Fruit fly (Drosophila melanogaster) whole organism, embryonic: ENCODE results near the gene Hip1.

Source experiments
- Blimp-1 ChIP-seq: fragments of 200-800 bp; sonication (Bioruptor generic); optimal IDR thresholded peaks from 3 replicates; lab custom pipeline; 2018; ENCODE audit warnings: missing biosample characterization, missing genetic modification characterization, mild to moderate bottlenecking, moderate library complexity, missing genetic modification reagents
- CG10366 ChIP-seq: fragments of 200-800 bp; sonication (Bioruptor generic); IDR thresholded peaks from 2 replicates; pipeline ENCODE4 v1.3.6; 2022; ENCODE audit warnings: missing biosample characterization, missing genetic modification characterization
- CG10654 ChIP-seq: fragments of 200-800 bp; sonication (Bioruptor generic); optimal IDR thresholded peaks from 2 replicates; lab custom pipeline; 2016; ENCODE audit warnings: missing biosample characterization, missing genetic modification characterization
- CG11696 ChIP-seq: fragments of 200-800 bp; sonication (Bioruptor generic); IDR thresholded peaks from 2 replicates; pipeline ENCODE4 v1.3.6; 2022; ENCODE audit warnings: missing biosample characterization, missing genetic modification characterization
- CG12299 ChIP-seq: fragments of 200-800 bp; sonication (Bioruptor generic); optimal IDR thresholded peaks from 2 replicates; lab custom pipeline; 2018; ENCODE audit warnings: missing biosample characterization, mild to moderate bottlenecking, missing genetic modification characterization
- CG13775 ChIP-seq: fragments of 200-800 bp; sonication (Bioruptor generic); optimal IDR thresholded peaks from 3 replicates; lab custom pipeline; 2017; ENCODE audit warnings: missing biosample characterization, mild to moderate bottlenecking, missing genetic modification characterization
- CG14441 ChIP-seq: fragments of 200-800 bp; sonication (Bioruptor generic); IDR thresholded peaks from 2 replicates; pipeline ENCODE4 v1.3.6; 2022; ENCODE audit warnings: missing biosample characterization, missing genetic modification characterization
- CG1602 ChIP-seq: fragments of 200-800 bp; sonication (Bioruptor generic); optimal IDR thresholded peaks from 3 replicates; lab custom pipeline; 2016; ENCODE audit warnings: missing biosample characterization, missing genetic modification characterization
- CG17568 ChIP-seq: fragments of 200-800 bp; sonication (Bioruptor generic); optimal IDR thresholded peaks from 2 replicates; lab custom pipeline; 2018; ENCODE audit warnings: missing biosample characterization, mild to moderate bottlenecking, missing genetic modification characterization, moderate library complexity
- CG18262 ChIP-seq: fragments of 200-800 bp; optimal IDR thresholded peaks from 3 replicates; lab custom pipeline; 2019; ENCODE audit warnings: missing biosample characterization, mild to moderate bottlenecking, missing genetic modification characterization, moderate library complexity
- CG18476 ChIP-seq: fragments of 200-800 bp; sonication (Bioruptor generic); optimal IDR thresholded peaks from 2 replicates; lab custom pipeline; 2016; ENCODE audit warnings: missing biosample characterization, mild to moderate bottlenecking, missing genetic modification characterization
- CG2199 ChIP-seq: fragments of 200-800 bp; sonication (Bioruptor generic); IDR thresholded peaks from 3 replicates; pipeline ENCODE4 v1.3.6; 2022; ENCODE audit warnings: missing biosample characterization, missing genetic modification characterization
- CG32532 ChIP-seq: fragments of 200-800 bp; sonication (Bioruptor generic); IDR thresholded peaks from 2 replicates; pipeline ENCODE4 v1.3.6; 2022; ENCODE audit warnings: missing biosample characterization, missing genetic modification characterization
- CG34224 ChIP-seq: fragments of 200-800 bp; sonication (Bioruptor generic); IDR thresholded peaks from 3 replicates; pipeline ENCODE4 v1.3.6; 2022; ENCODE audit warnings: missing biosample characterization, missing genetic modification characterization; ENCODE audit not compliant: partially characterized antibody
- CG3847 ChIP-seq: fragments of 200-800 bp; sonication (Bioruptor generic); IDR thresholded peaks from 2 replicates; pipeline ENCODE4 v1.3.6; 2022; ENCODE audit warnings: missing biosample characterization, missing genetic modification characterization
- CG3995 ChIP-seq: fragments of 200-800 bp; sonication (Bioruptor generic); optimal IDR thresholded peaks from 3 replicates; lab custom pipeline; 2016; ENCODE audit warnings: missing biosample characterization, missing genetic modification characterization
- CG4424 ChIP-seq: fragments of 200-800 bp; sonication (Bioruptor generic); optimal IDR thresholded peaks from 3 replicates; lab custom pipeline; 2016; ENCODE audit warnings: missing biosample characterization, missing genetic modification characterization
- CG6683 ChIP-seq: fragments of 200-800 bp; sonication (Bioruptor generic); optimal IDR thresholded peaks from 2 replicates; lab custom pipeline; 2017; ENCODE audit warnings: missing biosample characterization, mild to moderate bottlenecking, missing genetic modification characterization, missing genetic modification reagents
- CG6791 ChIP-seq: fragments of 200-800 bp; sonication (Bioruptor generic); IDR thresholded peaks from 3 replicates; pipeline ENCODE4 v1.3.6; 2022; ENCODE audit warnings: missing biosample characterization, missing genetic modification characterization; ENCODE audit not compliant: partially characterized antibody
- CG8290 ChIP-seq, 3 experiments: fragments of 200-800 bp; sonication (Bioruptor generic); optimal IDR thresholded peaks; 2 replicates each; lab custom pipeline; 2016 to 2019; ENCODE audit warnings: missing biosample characterization in 3 of 3, missing genetic modification characterization in 3 of 3, mild to moderate bottlenecking in 2 of 3, moderate library complexity in 1 of 3
- CG9609 ChIP-seq: fragments of 200-800 bp; sonication (Bioruptor generic); optimal IDR thresholded peaks from 3 replicates; lab custom pipeline; 2016; ENCODE audit warnings: missing biosample characterization, missing genetic modification characterization
- CoRest ChIP-seq: fragments of 200-800 bp; sonication (Bioruptor generic); optimal IDR thresholded peaks from 3 replicates; lab custom pipeline; 2018; ENCODE audit warnings: missing biosample characterization, mild to moderate bottlenecking, missing genetic modification characterization, moderate library complexity
- CrebB ChIP-seq: fragments of 200-800 bp; sonication (Bioruptor generic); optimal IDR thresholded peaks from 3 replicates; lab custom pipeline; 2018; ENCODE audit warnings: missing biosample characterization, mild to moderate bottlenecking, missing genetic modification characterization
- D ChIP-seq, 2 experiments: fragments of 200-800 bp in 1 of 2; fragments of >200 bp in 1 of 2; sonication (Bioruptor generic) in 1 of 2; optimal IDR thresholded peaks; 2 replicates in 1 of 2; 3 replicates in 1 of 2; lab custom pipeline; 2017; ENCODE audit warnings: mild to moderate bottlenecking in 1 of 2, missing biosample characterization in 1 of 2, missing genetic modification characterization in 1 of 2, missing genetic modification reagents in 1 of 2
- Max ChIP-seq: fragments of 200-800 bp; sonication (Bioruptor generic); optimal IDR thresholded peaks from 2 replicates; lab custom pipeline; 2016; ENCODE audit warnings: missing biosample characterization, mild to moderate bottlenecking, missing genetic modification characterization
- Med ChIP-seq: fragments of 200-800 bp; sonication (Bioruptor generic); peaks from one replicate; lab custom pipeline; 2016; ENCODE audit warnings: missing biosample characterization, missing genetic modification characterization, mild to moderate bottlenecking, inconsistent platforms, moderate library complexity
- NC2β ChIP-seq: fragments of 200-800 bp; sonication (Bioruptor generic); optimal IDR thresholded peaks from 2 replicates; lab custom pipeline; 2016; ENCODE audit warnings: missing biosample characterization, missing genetic modification characterization
- Sox100B ChIP-seq: fragments of 200-800 bp; sonication (Bioruptor generic); optimal IDR thresholded peaks from 3 replicates; lab custom pipeline; 2018; ENCODE audit warnings: missing biosample characterization, mild to moderate bottlenecking, missing genetic modification characterization
- Sox102F ChIP-seq: fragments of 200-800 bp; sonication (Bioruptor generic); optimal IDR thresholded peaks from 2 replicates; lab custom pipeline; 2018; ENCODE audit warnings: missing biosample characterization, mild to moderate bottlenecking, missing genetic modification characterization, moderate library complexity
- Usf ChIP-seq: fragments of 200-800 bp; sonication (Bioruptor generic); optimal IDR thresholded peaks from 2 replicates; lab custom pipeline; 2017; ENCODE audit warnings: missing genotype, missing biosample characterization, missing genetic modification characterization
- Xrp1 ChIP-seq: fragments of 200-800 bp; sonication (Bioruptor generic); IDR thresholded peaks from 2 replicates; pipeline ENCODE4 v1.3.6; 2022; ENCODE audit warnings: missing biosample characterization, missing genetic modification characterization
- YL-1 ChIP-seq: fragments of 200-800 bp; sonication (Bioruptor generic); optimal IDR thresholded peaks from 3 replicates; lab custom pipeline; 2017; ENCODE audit warnings: missing biosample characterization, mild to moderate bottlenecking, missing genetic modification characterization
- ase ChIP-seq: fragments of 200-800 bp; sonication (Bioruptor generic); IDR thresholded peaks from 3 replicates; pipeline ENCODE4 v1.3.6; 2022; ENCODE audit warnings: missing biosample characterization, missing genetic modification characterization
- bab2 ChIP-seq: fragments of 200-800 bp; sonication (Bioruptor generic); optimal IDR thresholded peaks from 2 replicates; lab custom pipeline; 2016; ENCODE audit warnings: missing biosample characterization, missing genetic modification characterization
- bcd ChIP-seq: fragments of 200-800 bp; sonication (Bioruptor generic); optimal IDR thresholded peaks from 2 replicates; lab custom pipeline; 2017; ENCODE audit warnings: missing biosample characterization, mild to moderate bottlenecking, missing genetic modification characterization
- dmrt11E ChIP-seq: fragments of 200-800 bp; sonication (Bioruptor generic); optimal IDR thresholded peaks from 3 replicates; lab custom pipeline; 2018; ENCODE audit warnings: missing biosample characterization, mild to moderate bottlenecking, missing genetic modification characterization, moderate library complexity
- dpn ChIP-seq, 2 experiments: fragments of 200-800 bp; sonication (Bioruptor generic); optimal IDR thresholded peaks; 3 replicates each; lab custom pipeline; 2016; ENCODE audit warnings: missing biosample characterization in 2 of 2, missing genetic modification characterization in 2 of 2
- exex ChIP-seq: fragments of 200-800 bp; sonication (Bioruptor generic); optimal IDR thresholded peaks from 4 replicates; lab custom pipeline; 2018; ENCODE audit warnings: missing biosample characterization, mild to moderate bottlenecking, missing genetic modification characterization, moderate library complexity
- fd3F ChIP-seq: fragments of 200-800 bp; sonication (Bioruptor generic); optimal IDR thresholded peaks from 2 replicates; lab custom pipeline; 2018; ENCODE audit warnings: missing biosample characterization, mild to moderate bottlenecking, missing genetic modification characterization, moderate library complexity
- gcm2 ChIP-seq: fragments of 200-800 bp; sonication (Bioruptor generic); optimal IDR thresholded peaks from 2 replicates; lab custom pipeline; 2016; ENCODE audit warnings: missing biosample characterization, missing genetic modification characterization
- lilli ChIP-seq: fragments of 200-800 bp; sonication (Bioruptor generic); optimal IDR thresholded peaks from 3 replicates; lab custom pipeline; 2016; ENCODE audit warnings: missing biosample characterization, missing genetic modification characterization
- nerfin-1 ChIP-seq: fragments of 200-800 bp; sonication (Bioruptor generic); optimal IDR thresholded peaks from 3 replicates; lab custom pipeline; 2019; ENCODE audit warnings: missing biosample characterization, mild to moderate bottlenecking, missing genetic modification characterization, moderate library complexity
- nom ChIP-seq: fragments of 200-800 bp; sonication (Bioruptor generic); optimal IDR thresholded peaks from 2 replicates; lab custom pipeline; 2017; ENCODE audit warnings: missing biosample characterization, missing genetic modification characterization, mild to moderate bottlenecking, moderate library complexity, missing genetic modification reagents
- pan ChIP-seq, 4 experiments: fragments of >200 bp in 3 of 4; fragments of 200-800 bp in 1 of 4; sonication (Bioruptor generic) in 1 of 4; optimal IDR thresholded peaks in 3 of 4; IDR thresholded peaks in 1 of 4; 2 replicates each; pipeline versions ENCODE4 v1.3.6 to Lab custom; 2017 to 2022; ENCODE audit warnings: missing biosample characterization in 2 of 4, missing genetic modification characterization in 2 of 4, mixed read lengths in 1 of 4
- ranshi ChIP-seq: fragments of 200-800 bp; sonication (Bioruptor generic); IDR thresholded peaks from 2 replicates; pipeline ENCODE4 v1.3.6; 2022; ENCODE audit warnings: missing biosample characterization, missing genetic modification characterization
- tin ChIP-seq: fragments of 200-800 bp; sonication (Bioruptor generic); optimal IDR thresholded peaks from 3 replicates; lab custom pipeline; 2016; ENCODE audit warnings: missing biosample characterization, missing genetic modification characterization
- usp ChIP-seq: fragments of >200 bp; optimal IDR thresholded peaks from 2 replicates; lab custom pipeline; 2017; ENCODE audit warnings: missing biosample characterization, missing genetic modification characterization
- zfh2 ChIP-seq: fragments of 200-800 bp; sonication (Bioruptor generic); optimal IDR thresholded peaks from 2 replicates; lab custom pipeline; 2016; ENCODE audit warnings: missing biosample characterization, missing genetic modification characterization

Gene Hip1

DNA sequence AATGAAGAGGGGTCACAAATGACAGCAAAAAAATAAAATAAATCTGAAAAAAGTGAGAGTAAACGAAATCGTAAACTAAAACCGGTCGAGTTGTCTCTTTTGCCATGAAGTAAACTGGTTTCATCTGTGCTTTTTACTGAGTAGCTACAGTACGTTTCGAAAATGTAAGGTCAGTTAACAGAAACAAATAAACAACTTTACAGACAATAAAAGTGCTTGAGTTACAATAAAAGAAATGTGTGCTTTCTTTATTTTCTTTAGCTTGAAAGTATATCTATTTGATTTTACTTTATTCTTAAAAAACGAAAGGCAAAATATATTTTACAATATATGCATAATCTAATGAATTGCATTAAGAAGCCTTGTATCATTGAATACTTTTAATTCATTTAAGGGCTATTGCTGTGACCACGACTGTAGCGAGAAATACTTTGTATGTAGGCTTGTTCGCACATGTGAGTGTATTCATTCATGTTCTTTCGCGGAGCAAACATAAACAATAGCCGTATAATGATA is 19.6 kb upstream of the Hip1 start (continued):
- TF ChIP-seq CG18262 (tag; lab: Kevin White, UChicago), result peak; percentile 77
- TF ChIP-seq Usf (GFP tag; lab: Kevin White, UChicago), result peak; percentile 12
- peak; percentile 19 for TF ChIP-seq CG1602 (GFP tag; lab: Kevin White, UChicago)
- TF ChIP-seq CG18476 (GFP tag; lab: Kevin White, UChicago), result peak; percentile 10
- peak; percentile 47 for TF ChIP-seq CG3847 (GFP tag; lab: Robert Waterston, UW)
- no peak for TF ChIP-seq ase
- TF ChIP-seq CG2199 (GFP tag; lab: Robert Waterston, UW), result no peak
- peak; percentile 86 for TF ChIP-seq nom (GFP tag; lab: Kevin White, UChicago)
- peak; percentile 44 for TF ChIP-seq CG12299 (tag; lab: Kevin White, UChicago)
- peak; percentile 80 for TF ChIP-seq CoRest (tag; lab: Kevin White, UChicago)
- TF ChIP-seq CG17568 (GFP tag; lab: Kevin White, UChicago), result peak; percentile 53
- TF ChIP-seq usp, result no peak
- peak; percentile 39 for TF ChIP-seq fd3F (GFP tag; lab: Kevin White, UChicago)
- peak; percentile 0 for TF ChIP-seq CG9609 (GFP tag; lab: Kevin White, UChicago)
- TF ChIP-seq CG4424, result peak; percentile 58
- TF ChIP-seq Sox100B (GFP tag; lab: Kevin White, UChicago), result peak; percentile 74
- TF ChIP-seq pan (optimal IDR thresholded peaks at IDR 0.05; lab: Kevin White, UChicago), result no peak
- peak in 1 of 2 experiments; percentile 54 for TF ChIP-seq pan (GFP tag; optimal IDR thresholded peaks at IDR 0.05 in 1 of 2, IDR thresholded peaks at IDR 0.05 in 1 of 2)
- TF ChIP-seq Blimp-1 (GFP tag; lab: Kevin White, UChicago), result peak; percentile 96
- TF ChIP-seq CG13775 (GFP tag; lab: Kevin White, UChicago), result peak; percentile 39
- peak; percentile 50 for TF ChIP-seq CG8290 (GFP tag; optimal IDR thresholded peaks at IDR 0.05; lab: Kevin White, UChicago)
- TF ChIP-seq CG8290 (tag; optimal IDR thresholded peaks at IDR 0.05; lab: Kevin White, UChicago), result peak in 1 of 2 experiments; percentile 4
- peak; percentile 1 for TF ChIP-seq NC2β
- peak; percentile 60 for TF ChIP-seq lilli (GFP tag; lab: Kevin White, UChicago)
- TF ChIP-seq D (optimal IDR thresholded peaks at IDR 0.05; lab: Kevin White, UChicago), result no peak
- TF ChIP-seq D (GFP tag; optimal IDR thresholded peaks at IDR 0.05; lab: Kevin White, UChicago), result peak; percentile 8
- TF ChIP-seq CG6683 (GFP tag; lab: Kevin White, UChicago), result no peak
- no peak for TF ChIP-seq YL-1 (GFP tag; lab: Kevin White, UChicago)
- peak; percentile 64; the same call in 1 of the 2 replicates for TF ChIP-seq Xrp1 (GFP tag; lab: Robert Waterston, UW)
- TF ChIP-seq tin, result peak; percentile 20
- peak; percentile 58 for TF ChIP-seq CrebB (tag; lab: Kevin White, UChicago)
- TF ChIP-seq nerfin-1 (tag; lab: Kevin White, UChicago), result peak; percentile 54
- no peak for TF ChIP-seq CG34224
- 0 out of 2 replicates have a peak, but pooled peaks have one; percentile 32 for TF ChIP-seq CG14441 (GFP tag; lab: Robert Waterston, UW)
- peak; percentile 25 for TF ChIP-seq CG10654 (GFP tag; lab: Kevin White, UChicago)
- TF ChIP-seq dpn (GFP tag; optimal IDR thresholded peaks at IDR 0.05; lab: Kevin White, UChicago), result peak; percentile 49 to 55
- no peak for TF ChIP-seq gcm2 (GFP tag; lab: Kevin White, UChicago)
- peak; percentile 70 for TF ChIP-seq Med (GFP tag; lab: Kevin White, UChicago)
- TF ChIP-seq bab2 (GFP tag; lab: Kevin White, UChicago), result peak; percentile 50
- no peak for TF ChIP-seq ranshi
- peak; percentile 18 for TF ChIP-seq Max (GFP tag; lab: Kevin White, UChicago)
- no peak for TF ChIP-seq CG6791 (GFP tag; lab: Robert Waterston, UW)
- TF ChIP-seq bcd (GFP tag; lab: Kevin White, UChicago), result peak; percentile 44
- peak; percentile 61 for TF ChIP-seq Sox102F (GFP tag; lab: Kevin White, UChicago)
- TF ChIP-seq CG11696, result peak; percentile 78
- TF ChIP-seq exex, result peak; percentile 28
- peak; percentile 62 for TF ChIP-seq CG32532
- peak; percentile 24 for TF ChIP-seq dmrt11E (tag; lab: Kevin White, UChicago)
- TF ChIP-seq CG10366 (GFP tag; lab: Robert Waterston, UW), result no peak
- peak; percentile 17 for TF ChIP-seq zfh2
- TF ChIP-seq CG3995 (GFP tag; lab: Kevin White, UChicago), result peak; percentile 20
